Worm (Caenorhabditis elegans) whole organism, L4/young adult: Measurements from ENCODE around the gene F58B4.6.
A peak's percentile ranks its signal among the peaks of the same experiment; 100 is the strongest.

Source experiments
- W03F9.2 ChIP-seq: fragments of 150-350 bp; optimal IDR thresholded peaks from 2 replicates; lab custom pipeline; 2014; ENCODE audit warnings: missing biosample characterization, missing genetic modification characterization
- dao-5 ChIP-seq: sonication (generic microtip); optimal IDR thresholded peaks from 2 replicates; lab custom pipeline; 2016; ENCODE audit warnings: missing genotype, missing genetic modification characterization, moderate library complexity, missing compliant biosample characterization
- him-1 ChIP-seq: sonication (generic microtip); optimal IDR thresholded peaks from 2 replicates; lab custom pipeline; 2016; ENCODE audit warnings: missing genotype, missing genetic modification reagents, missing genetic modification characterization, missing compliant biosample characterization

The F58B4.6 gene

ce11 chrV:10918373-10918772 lies 6.5 kb upstream of the F58B4.6 start, which contains the start of gene F58B4.2:
F58B4.2 (minus strand) TSS chrV:10918473.
- TF ChIP-seq him-1 (tag; lab: Kevin White, UChicago) (no peak), dao-5 (tag; lab: Kevin White, UChicago) (no peak), W03F9.2 (tag; lab: Kevin White, UChicago) (no peak)

ce11 chrV:10921747-10922146 lies 3.1 kb upstream of the F58B4.6 start, which contains the start of gene nas-31:
nas-31 (minus strand) TSS chrV:10921847.
- TF ChIP-seq dao-5 (tag; lab: Kevin White, UChicago), result no peak
- TF ChIP-seq him-1 (tag; lab: Kevin White, UChicago), result no peak
- no peak for TF ChIP-seq W03F9.2 (tag; lab: Kevin White, UChicago)

- no peak for TF ChIP-seq W03F9.2 (tag; lab: Kevin White, UChicago)
- no peak for TF ChIP-seq him-1 (tag; lab: Kevin White, UChicago)
- TF ChIP-seq dao-5 (tag; lab: Kevin White, UChicago), result no peak
These were observed 1.6 kb upstream of the F58B4.6 start, which contains the start of gene F58B4.7 for ce11 chrV:10923229-10923628. F58B4.7 (minus strand) TSS chrV:10923329.

ce11 chrV:10925658-10926057 lies 827 bp downstream of the F58B4.6 start:
- TF ChIP-seq dao-5 (tag; lab: Kevin White, UChicago) (no peak), W03F9.2 (tag; lab: Kevin White, UChicago) (no peak), him-1 (tag; lab: Kevin White, UChicago) (no peak)

DNA sequence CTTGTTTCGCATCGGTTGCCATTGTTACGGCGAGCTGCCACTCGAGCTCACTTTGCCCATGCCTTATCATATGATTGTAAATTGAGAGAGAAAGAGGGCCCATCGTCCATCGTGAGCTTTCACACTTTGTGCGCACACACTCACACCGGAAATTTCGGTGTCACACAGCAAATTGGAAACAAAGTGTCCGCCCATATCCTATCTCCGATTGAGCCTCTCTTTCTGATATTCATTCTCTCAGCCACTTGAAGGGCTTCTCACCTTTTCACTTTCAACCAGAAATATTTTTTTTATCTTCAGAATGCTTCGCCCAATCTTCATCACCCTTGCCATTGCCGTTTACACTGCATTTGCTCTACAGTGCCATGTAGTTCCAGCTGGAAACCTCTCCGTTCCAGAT lies 4.7 kb downstream of the F58B4.6 start, which contains the start of gene F58B4.3:
F58B4.3 (plus strand) TSS at position 301 of the 400 bp plus-strand sequence.
- TF ChIP-seq dao-5 (tag; lab: Kevin White, UChicago) (no peak), him-1 (tag; lab: Kevin White, UChicago) (no peak), W03F9.2 (tag; lab: Kevin White, UChicago) (no peak)

DNA sequence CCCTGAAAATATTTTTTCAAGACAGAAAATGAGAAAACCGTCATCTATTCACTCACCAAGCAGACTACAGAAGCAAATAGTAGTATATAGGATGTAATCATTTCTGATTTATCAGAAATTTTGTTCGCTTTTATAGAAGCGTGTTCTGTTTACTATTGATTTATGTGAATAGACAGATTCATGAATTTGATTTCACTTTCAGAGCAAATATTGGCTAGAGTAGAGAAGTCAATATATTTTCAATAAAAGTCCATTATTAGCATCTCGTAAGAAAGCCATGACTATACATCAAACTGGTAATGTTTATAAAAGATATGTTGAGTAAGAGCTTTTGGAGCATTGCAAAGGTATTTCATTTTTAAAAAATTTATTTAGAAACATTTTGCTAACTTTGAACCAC lies 6.4 kb downstream of the F58B4.6 start, which contains the start of gene scvp-1:
scvp-1 (minus strand) TSS at position 101 of the 400 bp plus-strand sequence.
- TF ChIP-seq W03F9.2 (tag; lab: Kevin White, UChicago) (no peak), dao-5 (tag; lab: Kevin White, UChicago) (no peak), him-1 (tag; lab: Kevin White, UChicago) (no peak)

DNA sequence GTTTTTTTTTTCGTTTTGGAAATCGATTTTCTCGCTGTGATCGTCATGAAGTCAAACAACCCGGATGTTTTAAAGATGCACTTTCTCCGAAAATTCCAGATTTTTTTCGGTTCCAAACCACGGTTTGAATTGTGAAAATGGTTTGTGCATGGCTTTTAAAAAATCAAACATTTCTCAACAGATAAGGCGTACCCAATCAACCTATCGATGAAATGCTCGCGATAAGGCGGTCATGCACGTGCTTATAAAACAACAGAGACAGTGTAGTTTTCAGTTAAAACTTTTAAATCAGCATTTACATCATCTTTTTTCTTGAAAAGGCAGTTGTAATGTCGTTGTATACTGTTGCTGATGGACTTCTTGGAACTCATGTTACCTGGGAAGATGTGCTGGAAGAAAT lies 7.6 kb downstream of the F58B4.6 start, which contains the start of gene F58B4.5:
F58B4.5 (plus strand) TSS at position 283 of the 400 bp plus-strand sequence.
- TF ChIP-seq W03F9.2 (tag; lab: Kevin White, UChicago) (peak; percentile 21), dao-5 (tag; lab: Kevin White, UChicago) (no peak), him-1 (tag; lab: Kevin White, UChicago) (no peak)

- TF ChIP-seq dao-5 (tag; lab: Kevin White, UChicago), result no peak
- no peak for TF ChIP-seq him-1 (tag; lab: Kevin White, UChicago)
- no peak for TF ChIP-seq W03F9.2 (tag; lab: Kevin White, UChicago)
These were observed 11.8 kb downstream of the F58B4.6 start, which contains the start of gene F17C11.12 for ce11 chrV:10936681-10937080. F17C11.12 (minus strand) TSS chrV:10936920.

- TF ChIP-seq W03F9.2 (tag; lab: Kevin White, UChicago), result peak; percentile 10
- TF ChIP-seq dao-5 (tag; lab: Kevin White, UChicago), result no peak
These were observed 12.5 kb downstream of the F58B4.6 start for ce11 chrV:10937294-10937693.

DNA sequence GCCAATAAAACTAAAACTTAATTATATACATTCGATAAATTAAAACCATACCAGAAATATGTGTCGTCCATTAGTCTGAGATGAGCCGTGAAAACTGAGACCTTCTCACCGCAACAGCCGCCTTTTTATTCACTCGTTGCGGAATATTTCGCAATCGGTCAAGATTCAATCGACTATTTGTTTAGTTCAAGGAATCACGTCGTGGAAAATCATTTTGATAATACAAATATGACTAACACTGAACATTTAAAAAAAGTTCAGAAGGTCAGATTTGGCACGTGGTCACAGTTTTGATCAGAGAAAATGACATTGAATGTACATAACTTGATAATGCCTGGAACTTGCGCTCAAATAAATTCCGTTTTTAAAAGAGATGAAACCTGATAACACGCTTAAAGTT lies 13.9 kb downstream of the F58B4.6 start, which contains the start of gene F17C11.11:
F17C11.11 (minus strand) TSS at position 79 of the 400 bp plus-strand sequence.
- TF ChIP-seq him-1 (tag; lab: Kevin White, UChicago) (no peak), dao-5 (tag; lab: Kevin White, UChicago) (no peak), W03F9.2 (tag; lab: Kevin White, UChicago) (no peak)

- no peak for TF ChIP-seq him-1 (tag; lab: Kevin White, UChicago)
- no peak for TF ChIP-seq dao-5 (tag; lab: Kevin White, UChicago)
- no peak for TF ChIP-seq W03F9.2 (tag; lab: Kevin White, UChicago)
These were observed 15.2 kb downstream of the F58B4.6 start for ce11 chrV:10939990-10940570.

ce11 chrV:10940571-10940991 lies 15.8 kb downstream of the F58B4.6 start:
- TF ChIP-seq dao-5 (tag; lab: Kevin White, UChicago), result no peak
- peak; percentile 19 for TF ChIP-seq W03F9.2 (tag; lab: Kevin White, UChicago)

DNA sequence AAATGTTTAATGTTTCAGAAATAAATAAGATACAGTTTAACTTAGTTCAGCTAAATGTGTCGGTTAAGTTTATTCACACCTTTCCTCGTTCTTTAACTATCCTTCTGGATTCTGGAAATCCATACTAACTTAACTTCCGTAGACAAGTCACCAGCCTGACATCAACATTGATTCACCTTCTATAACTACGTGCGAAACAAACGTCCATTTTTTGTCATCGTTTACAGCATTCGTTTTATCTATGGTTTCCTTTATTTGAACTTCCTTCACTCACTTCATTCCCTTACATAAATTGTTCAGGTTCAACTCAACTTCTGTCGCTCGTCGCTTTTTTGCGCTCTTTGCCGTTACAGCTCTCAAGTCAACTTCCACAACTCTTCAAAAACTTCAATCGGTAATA lies 16.3 kb downstream of the F58B4.6 start, which contains the start of gene F17C11.26:
F17C11.26 (plus strand) TSS at position 301 of the 400 bp plus-strand sequence.
- TF ChIP-seq W03F9.2 (tag; lab: Kevin White, UChicago) (no peak), him-1 (tag; lab: Kevin White, UChicago) (no peak), dao-5 (tag; lab: Kevin White, UChicago) (no peak)
